Fruit fly (Drosophila melanogaster) whole organism, larva: ENCODE results near the gene cert.
A peak's percentile ranks its signal among the peaks of the same experiment; 100 is the strongest.

Experiments
- noc ChIP-seq: fragments of 200-800 bp; sonication (Bioruptor generic); optimal IDR thresholded peaks from 3 replicates; lab custom pipeline; 2019; ENCODE audit warnings: missing biosample characterization, mild to moderate bottlenecking, missing genetic modification characterization, moderate library complexity

cert gene

dm6 chr3L:8289336-8290258 lies at the start of gene cert:
Gene cert (minus strand): TSS chr3L:8289870.
- peak; percentile 33 for TF ChIP-seq noc (tag; lab: Kevin White, UChicago)

dm6 chr3L:8338921-8339320 lies 49.3 kb upstream of the cert start, which contains the start of gene Pex2:
Gene Pex2 (plus strand): TSS chr3L:8339051.
- no peak for TF ChIP-seq noc (tag; lab: Kevin White, UChicago)

- TF ChIP-seq noc (tag; lab: Kevin White, UChicago): no peak
Observed at dm6 chr3L:8336372-8336771, 46.7 kb upstream of the cert start, which contains the start of gene Cpr66Cb. Gene Cpr66Cb (plus strand): TSS chr3L:8336672.

dm6 chr3L:8334338-8334737 lies 44.7 kb upstream of the cert start:
- TF ChIP-seq noc (tag; lab: Kevin White, UChicago): no peak

- TF ChIP-seq noc (tag; lab: Kevin White, UChicago): no peak
Observed at dm6 chr3L:8333574-8333973, 43.9 kb upstream of the cert start.

- TF ChIP-seq noc (tag; lab: Kevin White, UChicago): no peak
Observed at dm6 chr3L:8331414-8331813, 41.7 kb upstream of the cert start.

- TF ChIP-seq noc (tag; lab: Kevin White, UChicago): no peak
Observed at dm6 chr3L:8329005-8329404, 39.3 kb upstream of the cert start.

- no peak for TF ChIP-seq noc (tag; lab: Kevin White, UChicago)
Observed at dm6 chr3L:8328283-8328682, 38.6 kb upstream of the cert start, which contains the start of gene CG34462. Gene CG34462 (plus strand): TSS chr3L:8328583.

- TF ChIP-seq noc (tag; lab: Kevin White, UChicago): no peak
Observed at dm6 chr3L:8325559-8325958, 35.9 kb upstream of the cert start, which contains the start of gene CG34461. Gene CG34461 (plus strand): TSS chr3L:8325859.

- no peak for TF ChIP-seq noc (tag; lab: Kevin White, UChicago)
Observed at dm6 chr3L:8323817-8324216, 34.1 kb upstream of the cert start.

- no peak for TF ChIP-seq noc (tag; lab: Kevin White, UChicago)
Observed at dm6 chr3L:8320105-8320813, 30.6 kb upstream of the cert start, which contains the start of gene CG13670. Gene CG13670 (plus strand): TSS chr3L:8320763.

dm6 chr3L:8318916-8319506 lies 29.3 kb upstream of the cert start, which contains the start of gene CG43059:
Gene CG43059 (minus strand): TSS chr3L:8318966.
- no peak for TF ChIP-seq noc (tag; lab: Kevin White, UChicago)

dm6 chr3L:8315141-8315816 lies 25.6 kb upstream of the cert start, which contains the start of gene Cpsf6:
Gene Cpsf6 (minus strand): TSS chr3L:8315502.
- TF ChIP-seq noc (tag; lab: Kevin White, UChicago): no peak

dm6 chr3L:8314788-8315140 lies 25.1 kb upstream of the cert start:
- peak; percentile 5 for TF ChIP-seq noc (tag; lab: Kevin White, UChicago)

- TF ChIP-seq noc (tag; lab: Kevin White, UChicago): no peak
Observed at dm6 chr3L:8312290-8312689, 22.6 kb upstream of the cert start.
